Fruit fly (Drosophila melanogaster) whole organism, embryonic: Measurements from ENCODE around the gene CG17364.

Experiments
- Adf1 ChIP-seq: fragments of 200-800 bp; sonication (Bioruptor generic); IDR thresholded peaks from 2 replicates; pipeline ENCODE4 v1.3.6; 2022; ENCODE audit warnings: missing biosample characterization, missing genetic modification characterization
- BtbVII ChIP-seq: fragments of 200-800 bp; sonication (Bioruptor generic); optimal IDR thresholded peaks from 3 replicates; lab custom pipeline; 2017; ENCODE audit warnings: missing biosample characterization, mild to moderate bottlenecking, missing genetic modification characterization
- CG11695 ChIP-seq: fragments of 200-800 bp; sonication (Bioruptor generic); IDR thresholded peaks from 3 replicates; pipeline ENCODE4 v1.3.6; 2022; ENCODE audit warnings: missing biosample characterization, missing genetic modification characterization
- CG12769 ChIP-seq: fragments of 200-800 bp; sonication (Bioruptor generic); optimal IDR thresholded peaks from 2 replicates; lab custom pipeline; 2019; ENCODE audit warnings: missing biosample characterization, mild to moderate bottlenecking, missing genetic modification characterization, moderate library complexity
- CG12942 ChIP-seq: fragments of 200-800 bp; sonication (Bioruptor generic); optimal IDR thresholded peaks from 3 replicates; lab custom pipeline; 2016; ENCODE audit warnings: missing biosample characterization, missing genetic modification characterization
- CG13296 ChIP-seq: fragments of 200-800 bp; sonication (Bioruptor generic); optimal IDR thresholded peaks from 3 replicates; lab custom pipeline; 2018; ENCODE audit warnings: missing biosample characterization, mild to moderate bottlenecking, missing genetic modification characterization
- CG13424 ChIP-seq: fragments of 200-800 bp; sonication (Bioruptor generic); optimal IDR thresholded peaks from 2 replicates; lab custom pipeline; 2019; ENCODE audit warnings: missing biosample characterization, mild to moderate bottlenecking, missing genetic modification characterization, moderate library complexity
- CG14860 ChIP-seq: fragments of 200-800 bp; sonication (Bioruptor generic); IDR thresholded peaks from 3 replicates; pipeline ENCODE4 v1.3.6; 2022; ENCODE audit warnings: missing biosample characterization, missing genetic modification characterization; ENCODE audit not compliant: partially characterized antibody
- CG16813 ChIP-seq: fragments of 200-800 bp; sonication (Bioruptor generic); IDR thresholded peaks from 3 replicates; pipeline ENCODE4 v1.3.6; 2022; ENCODE audit warnings: missing biosample characterization, missing genetic modification characterization; ENCODE audit not compliant: partially characterized antibody
- CG2120 ChIP-seq: fragments of 200-800 bp; sonication (Bioruptor generic); optimal IDR thresholded peaks from 3 replicates; lab custom pipeline; 2016; ENCODE audit warnings: missing biosample characterization, missing genetic modification characterization
- CG34224 ChIP-seq: fragments of 200-800 bp; sonication (Bioruptor generic); IDR thresholded peaks from 3 replicates; pipeline ENCODE4 v1.3.6; 2022; ENCODE audit warnings: missing biosample characterization, missing genetic modification characterization; ENCODE audit not compliant: partially characterized antibody
- CG3726 ChIP-seq: fragments of 200-800 bp; sonication (Bioruptor generic); IDR thresholded peaks from 3 replicates; pipeline ENCODE4, ENCODE4 v1.3.6; 2022; ENCODE audit warnings: missing biosample characterization, missing genetic modification characterization
- CG3995 ChIP-seq: fragments of 200-800 bp; sonication (Bioruptor generic); optimal IDR thresholded peaks from 3 replicates; lab custom pipeline; 2016; ENCODE audit warnings: missing biosample characterization, missing genetic modification characterization
- CG6254 ChIP-seq: fragments of 200-800 bp; sonication (Bioruptor generic); optimal IDR thresholded peaks from 3 replicates; lab custom pipeline; 2017; ENCODE audit warnings: mild to moderate bottlenecking, missing biosample characterization, missing genetic modification reagents, missing genetic modification characterization
- CG6765 ChIP-seq: fragments of 200-800 bp; sonication (Bioruptor generic); optimal IDR thresholded peaks from 3 replicates; lab custom pipeline; 2017; ENCODE audit warnings: missing biosample characterization, mild to moderate bottlenecking, missing genetic modification characterization
- CG7271 ChIP-seq: fragments of 200-800 bp; sonication (Bioruptor generic); optimal IDR thresholded peaks from 2 replicates; lab custom pipeline; 2018; ENCODE audit warnings: missing biosample characterization, mild to moderate bottlenecking, missing genetic modification characterization, moderate library complexity
- CG8478 ChIP-seq: fragments of >200 bp; optimal IDR thresholded peaks from 2 replicates; lab custom pipeline; 2018
- CG9215 ChIP-seq: fragments of 200-800 bp; sonication (Bioruptor generic); IDR thresholded peaks from 2 replicates; pipeline ENCODE4 v1.3.6; 2022; ENCODE audit warnings: missing biosample characterization, missing genetic modification characterization
- D ChIP-seq, 2 experiments: fragments of 200-800 bp in 1 of 2; fragments of >200 bp in 1 of 2; sonication (Bioruptor generic) in 1 of 2; optimal IDR thresholded peaks; 2 replicates in 1 of 2; 3 replicates in 1 of 2; lab custom pipeline; 2017; ENCODE audit warnings: mild to moderate bottlenecking in 1 of 2, missing biosample characterization in 1 of 2, missing genetic modification characterization in 1 of 2, missing genetic modification reagents in 1 of 2
- Deaf1 ChIP-seq: fragments of 200-800 bp; optimal IDR thresholded peaks from 3 replicates; lab custom pipeline; 2019; ENCODE audit warnings: missing biosample characterization, mild to moderate bottlenecking, missing genetic modification characterization, moderate library complexity
- Drgx ChIP-seq: fragments of 200-800 bp; sonication (Bioruptor generic); IDR thresholded peaks from 2 replicates; pipeline ENCODE4 v1.3.6; 2022; ENCODE audit warnings: missing biosample characterization, missing genetic modification characterization
- Ets65A ChIP-seq: fragments of 200-800 bp; sonication (Bioruptor generic); peaks from one replicate; lab custom pipeline; 2016; ENCODE audit warnings: missing biosample characterization, missing genetic modification characterization
- Hand ChIP-seq: fragments of 200-800 bp; sonication (Bioruptor generic); optimal IDR thresholded peaks from 2 replicates; lab custom pipeline; 2017; ENCODE audit warnings: mild to moderate bottlenecking, missing biosample characterization, missing genetic modification reagents, missing genetic modification characterization
- Hey ChIP-seq: fragments of 200-800 bp; sonication (Bioruptor generic); optimal IDR thresholded peaks from 3 replicates; lab custom pipeline; 2018; ENCODE audit warnings: missing biosample characterization, mild to moderate bottlenecking, missing genetic modification characterization
- Hr3 ChIP-seq: fragments of 200-800 bp; sonication (Bioruptor generic); optimal IDR thresholded peaks from 3 replicates; lab custom pipeline; 2016; ENCODE audit warnings: missing biosample characterization, missing genetic modification characterization
- MESR4 ChIP-seq: fragments of 200-800 bp; sonication (Bioruptor generic); optimal IDR thresholded peaks from 2 replicates; lab custom pipeline; 2018; ENCODE audit warnings: missing biosample characterization, mild to moderate bottlenecking, missing genetic modification characterization, moderate library complexity
- Myb ChIP-seq: fragments of 200-800 bp; sonication (Bioruptor generic); optimal IDR thresholded peaks from 2 replicates; lab custom pipeline; 2016; ENCODE audit warnings: missing biosample characterization, missing genetic modification characterization
- Nf-YC ChIP-seq: fragments of 200-800 bp; optimal IDR thresholded peaks from 3 replicates; lab custom pipeline; 2019; ENCODE audit warnings: missing biosample characterization, mild to moderate bottlenecking, missing genetic modification characterization, moderate library complexity
- Taf1 ChIP-seq: fragments of 200-800 bp; sonication (Bioruptor generic); IDR thresholded peaks from 2 replicates; pipeline ENCODE4 v1.3.6; 2022; ENCODE audit warnings: missing biosample characterization, missing genetic modification characterization
- btn ChIP-seq: fragments of 200-800 bp; sonication (Bioruptor generic); optimal IDR thresholded peaks from 2 replicates; lab custom pipeline; 2016; ENCODE audit warnings: missing biosample characterization, missing genetic modification characterization
- cg ChIP-seq: fragments of 200-800 bp; sonication (Bioruptor generic); optimal IDR thresholded peaks from 3 replicates; lab custom pipeline; 2019; ENCODE audit warnings: missing biosample characterization, mild to moderate bottlenecking, missing genetic modification characterization, moderate library complexity
- emc ChIP-seq: fragments of 200-800 bp; sonication (Bioruptor generic); optimal IDR thresholded peaks from 2 replicates; lab custom pipeline; 2016; ENCODE audit warnings: missing biosample characterization, missing genetic modification characterization
- fd3F ChIP-seq: fragments of 200-800 bp; sonication (Bioruptor generic); optimal IDR thresholded peaks from 2 replicates; lab custom pipeline; 2018; ENCODE audit warnings: missing biosample characterization, mild to moderate bottlenecking, missing genetic modification characterization, moderate library complexity
- gt ChIP-seq: fragments of 200-800 bp; sonication (Bioruptor generic); IDR thresholded peaks from 2 replicates; pipeline ENCODE4 v1.3.6; 2022; ENCODE audit warnings: missing biosample characterization, missing genetic modification characterization
- lov ChIP-seq, 2 experiments: fragments of 200-800 bp in 1 of 2; fragments of >200 bp in 1 of 2; sonication (Bioruptor generic) in 1 of 2; IDR thresholded peaks in 1 of 2; optimal IDR thresholded peaks in 1 of 2; 2 replicates in 1 of 2; 3 replicates in 1 of 2; pipeline versions ENCODE4 v1.3.6 to Lab custom; 2017 to 2022; ENCODE audit warnings: missing biosample characterization in 1 of 2, missing genetic modification characterization in 1 of 2
- nerfin-1 ChIP-seq: fragments of 200-800 bp; sonication (Bioruptor generic); optimal IDR thresholded peaks from 3 replicates; lab custom pipeline; 2019; ENCODE audit warnings: missing biosample characterization, mild to moderate bottlenecking, missing genetic modification characterization, moderate library complexity
- onecut ChIP-seq: fragments of 200-800 bp; sonication (Bioruptor generic); IDR thresholded peaks from 2 replicates; pipeline ENCODE4 v1.3.6; 2022; ENCODE audit warnings: missing biosample characterization, missing genetic modification characterization
- pum ChIP-seq: fragments of 200-800 bp; sonication (Bioruptor generic); optimal IDR thresholded peaks from 2 replicates; lab custom pipeline; 2016; ENCODE audit warnings: missing biosample characterization, missing genetic modification characterization
- rib ChIP-seq: fragments of 200-800 bp; sonication (Bioruptor generic); IDR thresholded peaks from 2 replicates; pipeline ENCODE4 v1.3.6; 2022; ENCODE audit warnings: missing biosample characterization, missing genetic modification characterization
- schlank ChIP-seq: fragments of 200-800 bp; sonication (Bioruptor generic); optimal IDR thresholded peaks from 2 replicates; lab custom pipeline; 2018; ENCODE audit warnings: missing biosample characterization, mild to moderate bottlenecking, missing genetic modification characterization
- shn ChIP-seq: fragments of 200-800 bp; sonication (Bioruptor generic); optimal IDR thresholded peaks from 3 replicates; lab custom pipeline; 2016; ENCODE audit warnings: missing biosample characterization, missing genetic modification characterization
- stwl ChIP-seq: fragments of 200-800 bp; sonication (Bioruptor generic); optimal IDR thresholded peaks from 3 replicates; lab custom pipeline; 2018; ENCODE audit warnings: missing biosample characterization, mild to moderate bottlenecking, missing genetic modification characterization, moderate library complexity
- tio ChIP-seq: fragments of 200-800 bp; sonication (Bioruptor generic); optimal IDR thresholded peaks from 2 replicates; lab custom pipeline; 2017; ENCODE audit warnings: missing biosample characterization, missing genetic modification characterization, inconsistent platforms
- twi ChIP-seq: fragments of 200-800 bp; optimal IDR thresholded peaks from 2 replicates; lab custom pipeline; 2019; ENCODE audit warnings: missing biosample characterization, mild to moderate bottlenecking, missing genetic modification characterization, moderate library complexity
- vnd ChIP-seq: fragments of 200-800 bp; sonication (Bioruptor generic); IDR thresholded peaks from 3 replicates; pipeline ENCODE4 v1.3.6; 2022; ENCODE audit warnings: missing biosample characterization, missing genetic modification characterization; ENCODE audit not compliant: partially characterized antibody
- wek ChIP-seq: fragments of 200-800 bp; sonication (Bioruptor generic); optimal IDR thresholded peaks from 3 replicates; lab custom pipeline; 2018; ENCODE audit warnings: missing biosample characterization, mild to moderate bottlenecking, missing genetic modification characterization, moderate library complexity

Gene CG17364

dm6 chr3L:13973377-13974111, 19.7 kb downstream of the CG17364 start, which contains the start of the genes CG13738 and Hsc70-1:
CG13738 (minus strand) TSS chr3L:13973477.
Hsc70-1 (plus strand) TSS chr3L:13974061.
- TF ChIP-seq rib (GFP tag; lab: Robert Waterston, UW): no peak
- TF ChIP-seq CG6254 (GFP tag; lab: Kevin White, UChicago): no peak
- no peak for TF ChIP-seq lov (optimal IDR thresholded peaks at IDR 0.05; lab: Kevin White, UChicago)
- TF ChIP-seq lov (GFP tag; IDR thresholded peaks at IDR 0.05; lab: Robert Waterston, UW): no peak
- no peak for TF ChIP-seq CG11695 (GFP tag; lab: Robert Waterston, UW)
- no peak for TF ChIP-seq CG16813 (GFP tag; lab: Robert Waterston, UW)
- no peak for TF ChIP-seq Drgx (GFP tag; lab: Robert Waterston, UW)
- peak; percentile 39 for TF ChIP-seq CG13296 (GFP tag; lab: Kevin White, UChicago)
- TF ChIP-seq vnd (GFP tag; lab: Robert Waterston, UW): no peak
- TF ChIP-seq CG2120 (GFP tag; lab: Kevin White, UChicago): no peak
- 0 out of 3 replicates have a peak, but pooled peaks have one; percentile 41 for TF ChIP-seq CG3726 (GFP tag; lab: Robert Waterston, UW)
- no peak for TF ChIP-seq CG14860
- TF ChIP-seq Hr3: no peak
- TF ChIP-seq fd3F (GFP tag; lab: Kevin White, UChicago): peak; percentile 25
- TF ChIP-seq schlank (tag; lab: Kevin White, UChicago): no peak
- no peak for TF ChIP-seq tio (GFP tag; lab: Kevin White, UChicago)
- no peak for TF ChIP-seq btn (GFP tag; lab: Kevin White, UChicago)
- no peak for TF ChIP-seq stwl (tag; lab: Kevin White, UChicago)
- TF ChIP-seq gt (GFP tag; lab: Robert Waterston, UW): no peak
- no peak for TF ChIP-seq Nf-YC
- no peak for TF ChIP-seq Taf1 (GFP tag; lab: Robert Waterston, UW)

- no peak for TF ChIP-seq Deaf1 (tag; lab: Kevin White, UChicago)
- peak; percentile 16 for TF ChIP-seq twi
- no peak for TF ChIP-seq CG34224 (GFP tag; lab: Robert Waterston, UW)
- TF ChIP-seq CG13296 (GFP tag; lab: Kevin White, UChicago): no peak
- no peak for TF ChIP-seq Hey (tag; lab: Kevin White, UChicago)
- TF ChIP-seq pum: no peak
- no peak for TF ChIP-seq CG12942 (GFP tag; lab: Kevin White, UChicago)
- TF ChIP-seq emc (GFP tag; lab: Kevin White, UChicago): no peak
- TF ChIP-seq wek (GFP tag; lab: Kevin White, UChicago): no peak
- peak; percentile 87 for TF ChIP-seq nerfin-1 (tag; lab: Kevin White, UChicago)
- TF ChIP-seq D (optimal IDR thresholded peaks at IDR 0.05; lab: Kevin White, UChicago): peak; percentile 46
- TF ChIP-seq D (GFP tag; optimal IDR thresholded peaks at IDR 0.05; lab: Kevin White, UChicago): no peak
- no peak for TF ChIP-seq CG9215
- TF ChIP-seq CG13424 (tag; lab: Kevin White, UChicago): no peak
- no peak for TF ChIP-seq Myb (GFP tag; lab: Kevin White, UChicago)
- TF ChIP-seq Hand (GFP tag; lab: Kevin White, UChicago): no peak
- peak; percentile 30 for TF ChIP-seq MESR4 (GFP tag; lab: Kevin White, UChicago)
- no peak for TF ChIP-seq onecut (GFP tag; lab: Robert Waterston, UW)
- TF ChIP-seq CG6765: no peak
- no peak for TF ChIP-seq Adf1 (GFP tag; lab: Robert Waterston, UW)
- TF ChIP-seq CG7271: no peak
- no peak for TF ChIP-seq CG11695 (GFP tag; lab: Robert Waterston, UW)
- TF ChIP-seq BtbVII: no peak
- no peak for TF ChIP-seq CG3995 (GFP tag; lab: Kevin White, UChicago)
- peak; percentile 66 for TF ChIP-seq CG8478 (lab: Kevin White, UChicago)
- no peak for TF ChIP-seq shn (GFP tag; lab: Kevin White, UChicago)
- TF ChIP-seq lov (optimal IDR thresholded peaks at IDR 0.05; lab: Kevin White, UChicago): no peak
- TF ChIP-seq lov (GFP tag; IDR thresholded peaks at IDR 0.05; lab: Robert Waterston, UW): no peak
- TF ChIP-seq Ets65A (GFP tag; lab: Kevin White, UChicago): no peak
- peak; percentile 84 for TF ChIP-seq cg (GFP tag; lab: Kevin White, UChicago)
- TF ChIP-seq CG12769 (tag; lab: Kevin White, UChicago): no peak
Measured at dm6 chr3L:13965502-13965843, 27.7 kb downstream of the CG17364 start.
